Fruit fly (Drosophila melanogaster): Measurements from ENCODE around the gene CG4577.

The CG4577 gene

dm6 chr2L:1114230-1114629, 20.3 kb upstream of the CG4577 start:
- TF ChIP-seq Rel (GFP tag; optimal IDR thresholded peaks at IDR 0.05) (no peak), Rel (tag; optimal IDR thresholded peaks at IDR 0.05) (peak; percentile 84), tai (GFP tag; optimal IDR thresholded peaks at IDR 0.05) (no peak)

- TF ChIP-seq Rel (GFP tag; optimal IDR thresholded peaks at IDR 0.05) (peak; percentile 58), Rel (tag; optimal IDR thresholded peaks at IDR 0.05) (peak; percentile 74), GATAd (GFP tag; optimal IDR thresholded peaks at IDR 0.05) (no peak), dsf (GFP tag; optimal IDR thresholded peaks at IDR 0.05; ENCODE audit: borderline replicate concordance) (no peak), br (GFP tag; optimal IDR thresholded peaks at IDR 0.05) (peak; percentile 19), Dif (GFP tag; optimal IDR thresholded peaks at IDR 0.05; ENCODE audit: partially characterized antibody) (no peak), Hnf4 (GFP tag; optimal IDR thresholded peaks at IDR 0.05) (peak; percentile 76), OdsH (GFP tag; optimal IDR thresholded peaks at IDR 0.05) (no peak), fru (GFP tag; optimal IDR thresholded peaks at IDR 0.05) (peak; percentile 24), Jra (GFP tag; optimal IDR thresholded peaks at IDR 0.05) (peak; percentile 48), h (GFP tag; optimal IDR thresholded peaks at IDR 0.05) (peak; percentile 67), foxo (GFP tag; optimal IDR thresholded peaks at IDR 0.05) (peak in 1 of 2 experiments; percentile 2)
Measured at dm6 chr2L:1116661-1117322, 17.7 kb upstream of the CG4577 start.

- TF ChIP-seq Dif (GFP tag; optimal IDR thresholded peaks at IDR 0.05; ENCODE audit: partially characterized antibody) (peak; percentile 6), usp (GFP tag; optimal IDR thresholded peaks at IDR 0.05) (no peak), h (GFP tag; optimal IDR thresholded peaks at IDR 0.05) (no peak), br (GFP tag; optimal IDR thresholded peaks at IDR 0.05) (peak; percentile 0)
Measured at dm6 chr2L:1118149-1118548, 16.3 kb upstream of the CG4577 start.

DNA sequence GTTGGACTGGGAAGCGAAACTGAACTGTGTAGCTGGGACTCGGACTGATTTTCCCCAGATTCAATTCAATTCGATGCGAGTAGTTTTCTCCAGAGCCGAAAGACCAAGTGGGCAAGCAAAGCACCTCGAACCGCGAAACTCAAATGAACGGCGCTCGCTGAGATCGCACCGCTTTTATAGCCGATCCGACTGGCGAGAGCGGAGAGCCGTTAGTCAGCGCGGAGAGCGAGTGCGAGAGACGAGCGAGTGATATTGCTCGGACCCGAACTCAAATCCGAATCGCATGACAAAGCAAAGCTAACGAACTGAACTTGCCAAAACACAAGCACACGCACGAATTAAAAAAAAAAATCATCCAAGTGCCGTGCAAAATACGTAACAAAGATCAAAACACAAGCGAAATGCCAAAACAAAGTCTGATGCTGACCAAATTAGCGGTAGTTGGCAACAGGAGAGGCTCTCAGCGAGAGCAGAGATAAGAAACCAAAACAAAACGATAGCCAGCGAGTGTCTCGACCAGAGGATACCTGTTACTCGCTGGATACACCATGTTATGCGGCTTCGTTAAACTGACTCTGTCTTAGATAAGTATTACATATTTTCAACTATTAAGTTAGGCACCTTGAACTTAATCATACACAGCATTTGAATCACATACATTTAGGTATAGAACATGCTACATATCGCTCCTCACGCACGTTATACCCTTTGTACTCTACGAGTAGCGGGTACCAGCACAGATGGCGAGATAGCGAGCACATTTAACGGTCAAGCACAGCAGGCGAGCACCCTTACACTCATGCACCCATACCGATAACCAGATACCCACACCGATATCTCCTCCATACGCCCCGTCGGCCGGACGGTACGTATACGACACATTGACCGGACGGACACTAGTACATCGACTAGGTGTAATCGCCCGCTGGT, 15.3 kb upstream of the CG4577 start:
- TF ChIP-seq Abd-B (GFP tag; optimal IDR thresholded peaks at IDR 0.05) (no peak), GATAd (GFP tag; optimal IDR thresholded peaks at IDR 0.05) (no peak), br (GFP tag; optimal IDR thresholded peaks at IDR 0.05) (peak; percentile 89), Rel (GFP tag; optimal IDR thresholded peaks at IDR 0.05) (peak; percentile 38), Rel (tag; optimal IDR thresholded peaks at IDR 0.05) (peak; percentile 51), CrebA (GFP tag; optimal IDR thresholded peaks at IDR 0.05; ENCODE audit: borderline replicate concordance) (peak; percentile 65), OdsH (GFP tag; optimal IDR thresholded peaks at IDR 0.05) (peak; percentile 83), HLH106 (tag; optimal IDR thresholded peaks at IDR 0.05) (peak; percentile 60), CG9705 (GFP tag; optimal IDR thresholded peaks at IDR 0.05) (no peak), Hr78 (GFP tag; optimal IDR thresholded peaks at IDR 0.05) (no peak), brk (GFP tag; optimal IDR thresholded peaks at IDR 0.05) (peak; percentile 72), Vsx2 (GFP tag; optimal IDR thresholded peaks at IDR 0.05; ENCODE audit: partially characterized antibody) (peak; percentile 73), Mio (GFP tag; optimal IDR thresholded peaks at IDR 0.05) (peak; percentile 24), sage (GFP tag; optimal IDR thresholded peaks at IDR 0.05) (peak; percentile 71), dmrt93B (GFP tag; optimal IDR thresholded peaks at IDR 0.05) (peak; percentile 44), Dif (GFP tag; optimal IDR thresholded peaks at IDR 0.05; ENCODE audit: partially characterized antibody) (peak; percentile 88), h (GFP tag; optimal IDR thresholded peaks at IDR 0.05) (peak; percentile 91), pan (optimal IDR thresholded peaks at IDR 0.05) (peak; percentile 83), sv (GFP tag; optimal IDR thresholded peaks at IDR 0.05) (peak; percentile 76), Myc (optimal IDR thresholded peaks at IDR 0.05) (no peak), dl (GFP tag; optimal IDR thresholded peaks at IDR 0.05; ENCODE audit: insufficient read depth in 1 of 2, partially characterized antibody in 2 of 2) (peak; percentile 31 to 74), CG32264 (GFP tag; optimal IDR thresholded peaks at IDR 0.05) (peak; percentile 57), Hnf4 (GFP tag; optimal IDR thresholded peaks at IDR 0.05) (peak; percentile 81), jim (GFP tag; optimal IDR thresholded peaks at IDR 0.05) (no peak), Sp1 (GFP tag; optimal IDR thresholded peaks at IDR 0.05) (peak; percentile 61), tai (GFP tag; optimal IDR thresholded peaks at IDR 0.05) (peak; percentile 86), ey (GFP tag; optimal IDR thresholded peaks at IDR 0.05) (peak; percentile 89), psq (GFP tag; optimal IDR thresholded peaks at IDR 0.05) (peak; percentile 87), foxo (GFP tag; optimal IDR thresholded peaks at IDR 0.05) (peak; percentile 43 to 88), Jra (GFP tag; optimal IDR thresholded peaks at IDR 0.05) (peak; percentile 71), Hr83 (GFP tag; optimal IDR thresholded peaks at IDR 0.05; ENCODE audit: poor library complexity, severe bottlenecking) (peak; percentile 51), lola (GFP tag; optimal IDR thresholded peaks at IDR 0.05) (no peak), fru (GFP tag; optimal IDR thresholded peaks at IDR 0.05) (peak; percentile 86), woc (GFP tag; optimal IDR thresholded peaks at IDR 0.05) (peak; percentile 78), rgr (GFP tag; optimal IDR thresholded peaks at IDR 0.05) (peak; percentile 81)

Measured in whole organism, wandering third instar larva.